Fruit fly (Drosophila melanogaster) whole organism, embryonic: ENCODE data around the gene CG7685.

Experiments
- Ada2b ChIP-seq: fragments of 200-800 bp; sonication (Bioruptor generic); IDR thresholded peaks from 2 replicates; pipeline ENCODE4 v1.3.6; 2022; ENCODE audit warnings: missing biosample characterization, missing genetic modification characterization
- CG10274 ChIP-seq: fragments of 200-800 bp; sonication (Bioruptor generic); optimal IDR thresholded peaks from 3 replicates; lab custom pipeline; 2017; ENCODE audit warnings: missing biosample characterization, mild to moderate bottlenecking, missing genetic modification characterization
- CG12104 ChIP-seq: fragments of 200-800 bp; sonication (Bioruptor generic); optimal IDR thresholded peaks from 3 replicates; lab custom pipeline; 2016; ENCODE audit warnings: missing biosample characterization, missing genetic modification characterization
- CG16779 ChIP-seq: fragments of 200-800 bp; sonication (Bioruptor generic); IDR thresholded peaks from 2 replicates; pipeline ENCODE4 v1.3.6; 2022; ENCODE audit warnings: missing biosample characterization, missing genetic modification characterization
- CG2120 ChIP-seq: fragments of 200-800 bp; sonication (Bioruptor generic); optimal IDR thresholded peaks from 3 replicates; lab custom pipeline; 2016; ENCODE audit warnings: missing biosample characterization, missing genetic modification characterization
- CG2202 ChIP-seq: fragments of 200-800 bp; sonication (Bioruptor generic); optimal IDR thresholded peaks from 2 replicates; lab custom pipeline; 2018; ENCODE audit warnings: missing biosample characterization, mild to moderate bottlenecking, missing genetic modification characterization
- CG2678 ChIP-seq: fragments of 200-800 bp; sonication (Bioruptor generic); optimal IDR thresholded peaks from 3 replicates; lab custom pipeline; 2019; ENCODE audit warnings: missing biosample characterization, mild to moderate bottlenecking, missing genetic modification characterization, moderate library complexity
- CG32772 ChIP-seq: fragments of 200-800 bp; sonication (Bioruptor generic); IDR thresholded peaks from 2 replicates; pipeline ENCODE4 v1.3.6; 2022; ENCODE audit warnings: missing biosample characterization, missing genetic modification characterization
- CG3407 ChIP-seq: fragments of 200-800 bp; sonication (Bioruptor generic); optimal IDR thresholded peaks from 2 replicates; lab custom pipeline; 2018; ENCODE audit warnings: missing biosample characterization, mild to moderate bottlenecking, missing genetic modification characterization
- CG3995 ChIP-seq: fragments of 200-800 bp; sonication (Bioruptor generic); optimal IDR thresholded peaks from 3 replicates; lab custom pipeline; 2016; ENCODE audit warnings: missing biosample characterization, missing genetic modification characterization
- CG4854 ChIP-seq: fragments of 200-800 bp; sonication (Bioruptor generic); optimal IDR thresholded peaks from 2 replicates; lab custom pipeline; 2016; ENCODE audit warnings: missing biosample characterization, missing genetic modification characterization, inconsistent platforms
- CG6791 ChIP-seq: fragments of 200-800 bp; sonication (Bioruptor generic); IDR thresholded peaks from 3 replicates; pipeline ENCODE4 v1.3.6; 2022; ENCODE audit warnings: missing biosample characterization, missing genetic modification characterization; ENCODE audit not compliant: partially characterized antibody
- CG7745 ChIP-seq: fragments of 200-800 bp; sonication (Bioruptor generic); optimal IDR thresholded peaks from 2 replicates; lab custom pipeline; 2018; ENCODE audit warnings: missing biosample characterization, mild to moderate bottlenecking, missing genetic modification characterization, moderate library complexity
- CG7839 ChIP-seq: fragments of 200-800 bp; sonication (Bioruptor generic); optimal IDR thresholded peaks from 3 replicates; lab custom pipeline; 2018; ENCODE audit warnings: missing biosample characterization, mild to moderate bottlenecking, missing genetic modification characterization, moderate library complexity
- CG8290 ChIP-seq, 3 experiments: fragments of 200-800 bp; sonication (Bioruptor generic); optimal IDR thresholded peaks; 2 replicates each; lab custom pipeline; 2016 to 2019; ENCODE audit warnings: missing biosample characterization in 3 of 3, missing genetic modification characterization in 3 of 3, mild to moderate bottlenecking in 2 of 3, moderate library complexity in 1 of 3
- CG8944 ChIP-seq: fragments of 200-800 bp; sonication (Bioruptor generic); optimal IDR thresholded peaks from 3 replicates; lab custom pipeline; 2016; ENCODE audit warnings: missing biosample characterization, missing genetic modification characterization
- CG9215 ChIP-seq: fragments of 200-800 bp; sonication (Bioruptor generic); IDR thresholded peaks from 2 replicates; pipeline ENCODE4 v1.3.6; 2022; ENCODE audit warnings: missing biosample characterization, missing genetic modification characterization
- CG9876 ChIP-seq: fragments of 200-800 bp; sonication (Bioruptor generic); optimal IDR thresholded peaks from 2 replicates; lab custom pipeline; 2016; ENCODE audit warnings: missing biosample characterization, missing genetic modification characterization
- Chrac-16 ChIP-seq: fragments of 200-800 bp; sonication (Bioruptor generic); optimal IDR thresholded peaks from 3 replicates; lab custom pipeline; 2016; ENCODE audit warnings: missing biosample characterization, missing genetic modification characterization
- D ChIP-seq, 2 experiments: fragments of 200-800 bp in 1 of 2; fragments of >200 bp in 1 of 2; sonication (Bioruptor generic) in 1 of 2; optimal IDR thresholded peaks; 2 replicates in 1 of 2; 3 replicates in 1 of 2; lab custom pipeline; 2017; ENCODE audit warnings: mild to moderate bottlenecking in 1 of 2, missing biosample characterization in 1 of 2, missing genetic modification characterization in 1 of 2, missing genetic modification reagents in 1 of 2
- E2f2 ChIP-seq: fragments of 200-800 bp; sonication (Bioruptor generic); IDR thresholded peaks from 2 replicates; pipeline ENCODE4 v1.3.6; 2022; ENCODE audit warnings: missing biosample characterization, missing genetic modification characterization
- HHEX ChIP-seq: fragments of 200-800 bp; sonication (Bioruptor generic); optimal IDR thresholded peaks from 3 replicates; lab custom pipeline; 2017; ENCODE audit warnings: missing biosample characterization, mild to moderate bottlenecking, missing genetic modification characterization, missing genetic modification reagents
- Hr78 ChIP-seq, 2 experiments: fragments of 200-800 bp in 1 of 2; fragments of >200 bp in 1 of 2; sonication (Bioruptor generic) in 1 of 2; optimal IDR thresholded peaks; 2 replicates each; lab custom pipeline; 2017 to 2019; ENCODE audit warnings: missing biosample characterization in 2 of 2, missing genetic modification characterization in 2 of 2, mild to moderate bottlenecking in 1 of 2, moderate library complexity in 1 of 2
- MESR4 ChIP-seq: fragments of 200-800 bp; sonication (Bioruptor generic); optimal IDR thresholded peaks from 2 replicates; lab custom pipeline; 2018; ENCODE audit warnings: missing biosample characterization, mild to moderate bottlenecking, missing genetic modification characterization, moderate library complexity
- Myb ChIP-seq: fragments of 200-800 bp; sonication (Bioruptor generic); optimal IDR thresholded peaks from 2 replicates; lab custom pipeline; 2016; ENCODE audit warnings: missing biosample characterization, missing genetic modification characterization
- Nf-YB ChIP-seq: fragments of 200-800 bp; sonication (Bioruptor generic); optimal IDR thresholded peaks from 3 replicates; lab custom pipeline; 2019; ENCODE audit warnings: missing biosample characterization, mild to moderate bottlenecking, missing genetic modification characterization, moderate library complexity
- Sox100B ChIP-seq: fragments of 200-800 bp; sonication (Bioruptor generic); optimal IDR thresholded peaks from 3 replicates; lab custom pipeline; 2018; ENCODE audit warnings: missing biosample characterization, mild to moderate bottlenecking, missing genetic modification characterization
- Stat92E ChIP-seq, 3 experiments: fragments of >200 bp in 2 of 3; fragments of 200-800 bp in 1 of 3; sonication (Bioruptor generic) in 1 of 3; optimal IDR thresholded peaks; 2 replicates each; lab custom pipeline; 2017 to 2019; ENCODE audit warnings: missing biosample characterization in 3 of 3, missing genetic modification characterization in 3 of 3, mild to moderate bottlenecking in 1 of 3, moderate library complexity in 1 of 3
- Taf1 ChIP-seq: fragments of 200-800 bp; sonication (Bioruptor generic); IDR thresholded peaks from 2 replicates; pipeline ENCODE4 v1.3.6; 2022; ENCODE audit warnings: missing biosample characterization, missing genetic modification characterization
- bab2 ChIP-seq: fragments of 200-800 bp; sonication (Bioruptor generic); optimal IDR thresholded peaks from 2 replicates; lab custom pipeline; 2016; ENCODE audit warnings: missing biosample characterization, missing genetic modification characterization
- cas ChIP-seq: fragments of 200-800 bp; sonication (Bioruptor generic); IDR thresholded peaks from 2 replicates; pipeline ENCODE4 v1.3.6; 2022; ENCODE audit warnings: missing biosample characterization, missing genetic modification characterization
- caup ChIP-seq: fragments of 200-800 bp; sonication (Bioruptor generic); optimal IDR thresholded peaks from 3 replicates; lab custom pipeline; 2017; ENCODE audit warnings: missing biosample characterization, mild to moderate bottlenecking, missing genetic modification characterization, moderate library complexity; ENCODE audit not compliant: severe bottlenecking
- dpn ChIP-seq, 2 experiments: fragments of 200-800 bp; sonication (Bioruptor generic); optimal IDR thresholded peaks; 3 replicates each; lab custom pipeline; 2016; ENCODE audit warnings: missing biosample characterization in 2 of 2, missing genetic modification characterization in 2 of 2
- grn ChIP-seq: fragments of 200-800 bp; sonication (Bioruptor generic); optimal IDR thresholded peaks from 3 replicates; lab custom pipeline; 2017; ENCODE audit warnings: missing biosample characterization, missing genetic modification characterization
- odd ChIP-seq: fragments of 200-800 bp; sonication (Bioruptor generic); optimal IDR thresholded peaks from 2 replicates; lab custom pipeline; 2017; ENCODE audit warnings: missing biosample characterization, mild to moderate bottlenecking, missing genetic modification characterization
- pho ChIP-seq: fragments of 200-800 bp; sonication (Bioruptor generic); optimal IDR thresholded peaks from 2 replicates; lab custom pipeline; 2016; ENCODE audit warnings: missing biosample characterization, missing genetic modification characterization
- pita ChIP-seq: fragments of 200-800 bp; sonication (Bioruptor generic); optimal IDR thresholded peaks from 2 replicates; lab custom pipeline; 2017; ENCODE audit warnings: missing biosample characterization, mild to moderate bottlenecking, missing genetic modification characterization
- pum ChIP-seq: fragments of 200-800 bp; sonication (Bioruptor generic); optimal IDR thresholded peaks from 2 replicates; lab custom pipeline; 2016; ENCODE audit warnings: missing biosample characterization, missing genetic modification characterization
- rib ChIP-seq: fragments of 200-800 bp; sonication (Bioruptor generic); IDR thresholded peaks from 2 replicates; pipeline ENCODE4 v1.3.6; 2022; ENCODE audit warnings: missing biosample characterization, missing genetic modification characterization
- ro ChIP-seq: fragments of 200-800 bp; sonication (Bioruptor generic); IDR thresholded peaks from 2 replicates; pipeline ENCODE4 v1.3.6; 2022; ENCODE audit warnings: missing biosample characterization, missing genetic modification characterization
- sc ChIP-seq, 3 experiments: fragments of >200 bp in 2 of 3; fragments of 200-800 bp in 1 of 3; sonication (Bioruptor generic) in 1 of 3; optimal IDR thresholded peaks; 2 replicates in 2 of 3; 3 replicates in 1 of 3; lab custom pipeline; 2017; ENCODE audit warnings: mild to moderate bottlenecking in 1 of 3, missing biosample characterization in 1 of 3, missing genetic modification characterization in 1 of 3, missing genetic modification reagents in 1 of 3
- ssp ChIP-seq: fragments of 200-800 bp; sonication (Bioruptor generic); IDR thresholded peaks from 2 replicates; pipeline ENCODE4 v1.3.6; 2022; ENCODE audit warnings: missing biosample characterization, missing genetic modification characterization
- tgo ChIP-seq: fragments of 200-800 bp; sonication (Bioruptor generic); IDR thresholded peaks from 3 replicates; pipeline ENCODE4 v1.3.6; 2022; ENCODE audit warnings: missing biosample characterization, missing genetic modification characterization
- trh ChIP-seq: fragments of 200-800 bp; sonication (Bioruptor generic); optimal IDR thresholded peaks from 2 replicates; lab custom pipeline; 2016; ENCODE audit warnings: missing biosample characterization, missing genetic modification characterization
- unc-4 ChIP-seq: fragments of 200-800 bp; sonication (Bioruptor generic); IDR thresholded peaks from 2 replicates; pipeline ENCODE4 v1.3.6; 2022; ENCODE audit warnings: missing biosample characterization, missing genetic modification characterization; ENCODE audit not compliant: partially characterized antibody
- zf30C ChIP-seq: fragments of 200-800 bp; sonication (Bioruptor generic); optimal IDR thresholded peaks from 3 replicates; lab custom pipeline; 2018; ENCODE audit warnings: missing biosample characterization, mild to moderate bottlenecking, missing genetic modification characterization

The CG7685 gene

DNA sequence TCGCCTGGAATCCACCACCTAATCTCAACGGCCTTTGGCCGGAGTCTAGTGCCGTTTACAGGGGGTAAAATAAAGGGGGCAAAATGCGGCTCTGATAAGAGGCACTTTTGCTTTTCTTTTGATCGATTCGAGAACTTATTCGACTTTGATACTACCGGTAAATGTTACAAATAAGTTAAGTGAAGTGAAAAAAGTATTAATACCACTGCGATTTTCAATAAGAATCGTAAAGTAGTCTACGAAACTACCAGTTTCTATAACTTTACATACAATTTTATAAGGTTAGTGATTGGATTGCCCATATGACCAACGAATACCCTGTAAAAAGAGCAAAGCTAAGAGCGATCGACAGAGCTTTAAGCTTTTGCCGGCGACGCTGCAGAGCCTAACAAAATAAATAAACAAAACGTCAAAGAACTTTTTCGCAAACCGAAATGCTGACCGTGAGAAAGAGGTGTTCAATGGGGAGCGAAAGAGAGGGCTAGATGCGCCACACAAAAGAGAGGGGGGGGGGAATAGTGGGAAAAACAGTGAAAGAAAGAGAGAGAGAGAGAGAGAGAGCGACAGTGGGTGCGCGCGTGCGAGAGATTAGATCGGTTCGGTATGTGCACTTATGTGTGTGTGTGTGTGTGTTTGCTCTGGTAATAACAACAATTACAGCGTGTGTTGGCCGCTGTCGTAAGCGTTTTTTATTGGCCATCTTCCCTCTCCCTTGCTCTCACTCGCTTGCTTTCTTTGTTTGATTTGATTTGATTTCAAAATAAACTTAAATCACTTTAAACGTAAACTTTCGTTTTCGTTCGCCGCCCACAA is 32.0 kb downstream of the CG7685 start (continued):
- no peak for TF ChIP-seq CG8290 (GFP tag; optimal IDR thresholded peaks at IDR 0.05; lab: Kevin White, UChicago)
- TF ChIP-seq CG8290 (tag; optimal IDR thresholded peaks at IDR 0.05; lab: Kevin White, UChicago), result peak in 1 of 2 experiments; percentile 49
- no peak for TF ChIP-seq zf30C (GFP tag; lab: Kevin White, UChicago)
- TF ChIP-seq CG9215 (GFP tag; lab: Robert Waterston, UW), result peak; percentile 54
- TF ChIP-seq Stat92E (GFP tag; optimal IDR thresholded peaks at IDR 0.05; lab: Kevin White, UChicago), result no peak
- no peak for TF ChIP-seq D (optimal IDR thresholded peaks at IDR 0.05; lab: Kevin White, UChicago)
- no peak for TF ChIP-seq D (GFP tag; optimal IDR thresholded peaks at IDR 0.05; lab: Kevin White, UChicago)
- TF ChIP-seq CG2678 (tag; lab: Kevin White, UChicago), result peak; percentile 84
- no peak for TF ChIP-seq MESR4
- TF ChIP-seq CG7745, result no peak
- TF ChIP-seq bab2 (GFP tag; lab: Kevin White, UChicago), result peak; percentile 49
- no peak for TF ChIP-seq pita (GFP tag; lab: Kevin White, UChicago)
- TF ChIP-seq CG7839 (tag; lab: Kevin White, UChicago), result peak; percentile 75
- TF ChIP-seq Hr78 (GFP tag; optimal IDR thresholded peaks at IDR 0.05; lab: Kevin White, UChicago), result peak in 1 of 2 experiments; percentile 65
- no peak for TF ChIP-seq unc-4 (GFP tag; lab: Robert Waterston, UW)
- TF ChIP-seq ro (GFP tag; lab: Robert Waterston, UW), result no peak
- peak; percentile 40; the same call in 1 of the 2 replicates for TF ChIP-seq E2f2 (GFP tag; lab: Robert Waterston, UW)
- peak; percentile 72 for TF ChIP-seq grn
- TF ChIP-seq pum (GFP tag; lab: Kevin White, UChicago), result peak; percentile 38
- peak; percentile 65 for TF ChIP-seq Chrac-16 (GFP tag; lab: Kevin White, UChicago)
- TF ChIP-seq caup, result peak; percentile 45
- TF ChIP-seq ssp (GFP tag; lab: Robert Waterston, UW), result peak; percentile 42
- TF ChIP-seq pho (GFP tag; lab: Kevin White, UChicago), result peak; percentile 71
- TF ChIP-seq CG8944 (GFP tag; lab: Kevin White, UChicago), result peak; percentile 63
- TF ChIP-seq Myb (GFP tag; lab: Kevin White, UChicago), result peak; percentile 64
- TF ChIP-seq dpn (GFP tag; optimal IDR thresholded peaks at IDR 0.05; lab: Kevin White, UChicago), result peak; percentile 69 to 73
- TF ChIP-seq Sox100B (GFP tag; lab: Kevin White, UChicago), result peak; percentile 54
- TF ChIP-seq cas (GFP tag; lab: Robert Waterston, UW), result no peak
- no peak for TF ChIP-seq CG2202
- 0 out of 2 replicates have a peak, but pooled peaks have one; percentile 36 for TF ChIP-seq CG32772 (GFP tag; lab: Robert Waterston, UW)
- peak; percentile 45 for TF ChIP-seq CG4854
- no peak for TF ChIP-seq odd (GFP tag; lab: Kevin White, UChicago)
- TF ChIP-seq CG2120 (GFP tag; lab: Kevin White, UChicago), result peak; percentile 93
- 0 out of 3 replicates have a peak, but pooled peaks have one; percentile 18 for TF ChIP-seq tgo (GFP tag; lab: Robert Waterston, UW)
- TF ChIP-seq CG6791, result no peak
- TF ChIP-seq CG9876 (GFP tag; lab: Kevin White, UChicago), result no peak
- no peak for TF ChIP-seq sc (optimal IDR thresholded peaks at IDR 0.05; lab: Kevin White, UChicago)
- TF ChIP-seq sc (GFP tag; optimal IDR thresholded peaks at IDR 0.05; lab: Kevin White, UChicago), result peak; percentile 36
- TF ChIP-seq CG3407, result no peak
- peak; percentile 39; the same call in 1 of the 2 replicates for TF ChIP-seq Taf1
- no peak for TF ChIP-seq CG12104 (GFP tag; lab: Kevin White, UChicago)
- TF ChIP-seq HHEX (GFP tag; lab: Kevin White, UChicago), result peak; percentile 64
- TF ChIP-seq Nf-YB, result no peak
- TF ChIP-seq CG16779 (GFP tag; lab: Robert Waterston, UW), result no peak
- TF ChIP-seq rib (GFP tag; lab: Robert Waterston, UW), result peak; percentile 99
- TF ChIP-seq Ada2b, result peak; percentile 80
- TF ChIP-seq CG3995 (GFP tag; lab: Kevin White, UChicago), result peak; percentile 33
- no peak for TF ChIP-seq trh
- TF ChIP-seq CG10274, result peak; percentile 41
